Fruit fly (Drosophila melanogaster): ENCODE results near the gene CG32856.

- TF ChIP-seq Hr78 (GFP tag; optimal IDR thresholded peaks at IDR 0.05): no peak
- no peak for TF ChIP-seq fru (GFP tag; optimal IDR thresholded peaks at IDR 0.05)
- TF ChIP-seq Vsx2 (GFP tag; optimal IDR thresholded peaks at IDR 0.05; ENCODE audit: partially characterized antibody): no peak
- no peak for TF ChIP-seq Abd-B (GFP tag; optimal IDR thresholded peaks at IDR 0.05)
- no peak for TF ChIP-seq tai (GFP tag; optimal IDR thresholded peaks at IDR 0.05)
- no peak for TF ChIP-seq h (GFP tag; optimal IDR thresholded peaks at IDR 0.05)
Observed at dm6 chr3R:15950843-15951242, 14.3 kb downstream of the CG32856 start, which contains the start of the genes CG31088 and CG46383.

Data from whole organism, wandering third instar larva.